Worm (Caenorhabditis elegans) whole organism, midembryonic: ENCODE data around the gene C37E2.2.

ENCODE experiments used
- T22C8.4 ChIP-seq: fragments of 200-800 bp; sonication (Bioruptor generic); IDR thresholded peaks from 2 replicates; pipeline ENCODE4 v1.3.6; 2022; ENCODE audit warnings: missing genetic modification characterization, missing compliant biosample characterization
- cog-1 ChIP-seq: sonication (generic microtip); optimal IDR thresholded peaks from 2 replicates; lab custom pipeline; 2016; ENCODE audit warnings: missing genetic modification characterization, missing compliant biosample characterization
- flt-1 ChIP-seq: fragments of 200-800 bp; sonication (Bioruptor generic); IDR thresholded peaks from 2 replicates; pipeline ENCODE4 v1.3.6; 2022; ENCODE audit warnings: missing genetic modification characterization, missing compliant biosample characterization
- klf-2 ChIP-seq: fragments of 200-800 bp; sonication (Bioruptor generic); conservative IDR thresholded peaks from 2 replicates; pipeline ENCODE4 v1.3.6; 2022; ENCODE audit warnings: missing genetic modification reagents, missing genetic modification characterization, missing compliant biosample characterization
- med-1 ChIP-seq: sonication (generic microtip); optimal IDR thresholded peaks from 2 replicates; lab custom pipeline; 2017; ENCODE audit warnings: missing genetic modification characterization, mild to moderate bottlenecking, missing compliant biosample characterization, antibody characterized with exemption, missing genetic modification reagents; ENCODE audit not compliant: insufficient read depth
- ref-1 ChIP-seq: fragments of 200-800 bp; sonication (Bioruptor generic); conservative IDR thresholded peaks from 2 replicates; pipeline ENCODE4 v1.3.6; 2022; ENCODE audit warnings: missing genetic modification reagents, missing genetic modification characterization, missing compliant biosample characterization
- tab-1 ChIP-seq: fragments of 200-800 bp; sonication (Bioruptor generic); IDR thresholded peaks from 2 replicates; pipeline ENCODE4 v1.3.6; 2022; ENCODE audit warnings: missing genetic modification characterization, missing compliant biosample characterization
- ztf-23 ChIP-seq: fragments of 200-800 bp; sonication (Bioruptor generic); IDR thresholded peaks from 2 replicates; pipeline ENCODE4 v1.3.6; 2022; ENCODE audit warnings: missing genetic modification reagents, missing genetic modification characterization, missing compliant biosample characterization
- ztf-29 ChIP-seq: fragments of 200-800 bp; sonication (Bioruptor generic); IDR thresholded peaks from 2 replicates; pipeline ENCODE4 v1.3.6; 2022; ENCODE audit warnings: missing genetic modification reagents, missing genetic modification characterization, missing compliant biosample characterization

The C37E2.2 gene

ce11 chrX:14214520-14215023 is 38.7 kb downstream of the C37E2.2 start, which contains the start of gene K06G5.1:
TSS of gene K06G5.1 (plus strand) at chrX:14214973.
- no peak for TF ChIP-seq klf-2 (GFP tag; lab: Robert Waterston, UW)
- no peak for TF ChIP-seq tab-1
- TF ChIP-seq flt-1 (GFP tag; lab: Robert Waterston, UW): no peak
- TF ChIP-seq ztf-29 (GFP tag; lab: Robert Waterston, UW): no peak
- TF ChIP-seq ref-1: no peak
- no peak for TF ChIP-seq med-1 (GFP tag; lab: Kevin White, UChicago)
- TF ChIP-seq T22C8.4 (GFP tag; lab: Robert Waterston, UW): no peak
- no peak for TF ChIP-seq cog-1
- TF ChIP-seq ztf-23: no peak

- TF ChIP-seq klf-2 (GFP tag; lab: Robert Waterston, UW) (no peak), T22C8.4 (GFP tag; lab: Robert Waterston, UW) (no peak), ref-1 (no peak), ztf-29 (GFP tag; lab: Robert Waterston, UW) (no peak), tab-1 (no peak), med-1 (GFP tag; lab: Kevin White, UChicago) (no peak), flt-1 (GFP tag; lab: Robert Waterston, UW) (no peak), cog-1 (no peak), ztf-23 (no peak)
Measured at ce11 chrX:14223156-14223555, 47.3 kb downstream of the C37E2.2 start, which contains the start of gene K06G5.3. TSS of gene K06G5.3 (minus strand) at chrX:14223256.

- TF ChIP-seq ztf-29 (GFP tag; lab: Robert Waterston, UW): no peak
- TF ChIP-seq ztf-23: no peak
- TF ChIP-seq T22C8.4 (GFP tag; lab: Robert Waterston, UW): no peak
- no peak for TF ChIP-seq klf-2 (GFP tag; lab: Robert Waterston, UW)
- TF ChIP-seq med-1 (GFP tag; lab: Kevin White, UChicago): no peak
- TF ChIP-seq ref-1: no peak
- no peak for TF ChIP-seq cog-1
- no peak for TF ChIP-seq tab-1
- no peak for TF ChIP-seq flt-1 (GFP tag; lab: Robert Waterston, UW)
Measured at ce11 chrX:14225273-14225672, 49.4 kb downstream of the C37E2.2 start, which contains the start of gene cyp-13B2. TSS of gene cyp-13B2 (plus strand) at chrX:14225573.
